Fruit fly (Drosophila melanogaster) whole organism: Measurements from ENCODE around the gene CG34134.

Experiments
- CG8478 ChIP-seq: fragments of >200 bp; optimal IDR thresholded peaks from 2 replicates; lab custom pipeline; 2018; ENCODE audit warnings: inconsistent platforms
- Dll ChIP-seq: fragments of >200 bp; optimal IDR thresholded peaks from 2 replicates; lab custom pipeline; 2017
- psq ChIP-seq: fragments of >200 bp; optimal IDR thresholded peaks from 2 replicates; lab custom pipeline; 2017

DNA sequence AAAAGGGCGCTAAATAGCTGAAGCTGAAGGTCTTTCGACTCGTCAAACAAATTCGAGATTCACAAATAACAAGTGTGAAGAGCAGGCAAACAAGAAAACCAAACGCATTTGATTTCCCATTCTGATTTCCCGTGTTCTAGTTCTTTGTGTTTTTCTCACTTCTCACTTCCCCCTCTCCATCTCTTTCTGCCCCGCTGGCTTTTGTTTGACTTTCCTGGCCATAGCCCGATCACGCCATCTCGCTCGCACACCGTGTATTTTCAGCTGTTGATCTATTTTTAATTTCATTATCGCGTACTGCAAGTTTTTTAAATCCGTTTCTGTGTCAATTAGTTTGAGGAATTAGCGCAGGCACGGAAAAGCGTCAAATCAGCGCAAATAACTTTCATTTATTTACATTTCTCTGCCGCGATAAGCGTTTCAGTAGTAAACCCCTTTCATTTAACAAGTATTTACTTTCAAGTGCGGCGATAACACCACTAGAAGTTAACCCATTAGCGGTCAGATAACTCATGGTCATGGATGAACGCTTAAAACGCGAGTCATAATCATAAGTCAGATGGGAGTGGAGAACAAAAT lies 26.9 kb downstream of the CG34134 start:
- TF ChIP-seq psq (no peak), CG8478 (lab: Kevin White, UChicago) (no peak), Dll (lab: Kevin White, UChicago) (no peak)
